Worm (Caenorhabditis elegans) whole organism, late embryonic: Measurements from ENCODE around the gene F11A5.15.

ENCODE experiments used
- C08G9.2 ChIP-seq: sonication (generic microtip); optimal IDR thresholded peaks from 2 replicates; lab custom pipeline; 2016; ENCODE audit warnings: mild to moderate bottlenecking, missing genetic modification characterization, moderate library complexity, missing compliant biosample characterization
- K02D7.2 ChIP-seq: sonication (generic microtip); optimal IDR thresholded peaks from 2 replicates; lab custom pipeline; 2017; ENCODE audit warnings: mild to moderate bottlenecking, missing genetic modification characterization, missing compliant biosample characterization
- T23F11.4 ChIP-seq: fragments of 200-800 bp; sonication (Bioruptor generic); optimal IDR thresholded peaks from 2 replicates; lab custom pipeline; 2018; ENCODE audit warnings: mild to moderate bottlenecking, missing genetic modification characterization, missing compliant biosample characterization
- Y22D7AL.16 ChIP-seq: sonication (generic microtip); optimal IDR thresholded peaks from 2 replicates; lab custom pipeline; 2016; ENCODE audit warnings: missing genetic modification characterization, missing compliant biosample characterization
- ahr-1 ChIP-seq: sonication (generic microtip); optimal IDR thresholded peaks from 2 replicates; lab custom pipeline; 2016; ENCODE audit warnings: missing genetic modification characterization, missing compliant biosample characterization
- ceh-19 ChIP-seq: fragments of 200-800 bp; sonication (Bioruptor generic); optimal IDR thresholded peaks from 2 replicates; lab custom pipeline; 2018; ENCODE audit warnings: mild to moderate bottlenecking, missing genetic modification characterization, missing compliant biosample characterization
- ceh-2 ChIP-seq: sonication (generic microtip); optimal IDR thresholded peaks from 2 replicates; lab custom pipeline; 2016; ENCODE audit warnings: missing genotype, missing genetic modification characterization, missing compliant biosample characterization
- ceh-31 ChIP-seq: sonication (generic microtip); optimal IDR thresholded peaks from 2 replicates; lab custom pipeline; 2016; ENCODE audit warnings: missing genetic modification characterization, missing compliant biosample characterization
- ceh-45 ChIP-seq: fragments of 200-800 bp; sonication (Bioruptor generic); IDR thresholded peaks from 2 replicates; pipeline ENCODE4 v1.3.6; 2022; ENCODE audit warnings: missing genetic modification reagents, missing genetic modification characterization, missing compliant biosample characterization
- ceh-48 ChIP-seq: sonication (generic microtip); optimal IDR thresholded peaks from 2 replicates; lab custom pipeline; 2016; ENCODE audit warnings: missing genetic modification characterization, inconsistent platforms, missing compliant biosample characterization
- ceh-6 ChIP-seq: fragments of 200-800 bp; sonication (Bioruptor generic); optimal IDR thresholded peaks from 2 replicates; lab custom pipeline; 2018; ENCODE audit warnings: mild to moderate bottlenecking, missing genetic modification characterization, missing compliant biosample characterization
- ceh-9 ChIP-seq: sonication (generic microtip); optimal IDR thresholded peaks from 2 replicates; lab custom pipeline; 2016; ENCODE audit warnings: mild to moderate bottlenecking, missing genetic modification characterization, inconsistent platforms, missing compliant biosample characterization
- dmd-4 ChIP-seq: sonication (generic microtip); optimal IDR thresholded peaks from 2 replicates; lab custom pipeline; 2016; ENCODE audit warnings: borderline replicate concordance, missing genetic modification characterization, missing compliant biosample characterization
- elt-2 ChIP-seq: sonication (generic microtip); optimal IDR thresholded peaks from 2 replicates; lab custom pipeline; 2016; ENCODE audit warnings: missing genetic modification reagents, missing genetic modification characterization, missing compliant biosample characterization
- eyg-1 ChIP-seq: sonication (generic microtip); optimal IDR thresholded peaks from 2 replicates; lab custom pipeline; 2016; ENCODE audit warnings: missing genotype, missing genetic modification characterization, missing compliant biosample characterization
- fax-1 ChIP-seq: sonication (generic microtip); optimal IDR thresholded peaks from 2 replicates; lab custom pipeline; 2016; ENCODE audit warnings: missing genotype, missing genetic modification characterization, missing compliant biosample characterization
- fkh-10 ChIP-seq: fragments of 150-350 bp; optimal IDR thresholded peaks from 2 replicates; lab custom pipeline; 2014; ENCODE audit warnings: missing biosample characterization, missing genetic modification reagents, missing genetic modification characterization
- fkh-6 ChIP-seq: sonication (generic microtip); optimal IDR thresholded peaks from 2 replicates; lab custom pipeline; 2016; ENCODE audit warnings: missing genetic modification characterization, missing compliant biosample characterization
- hlh-13 ChIP-seq: fragments of 200-800 bp; sonication (Bioruptor generic); optimal IDR thresholded peaks from 2 replicates; lab custom pipeline; 2018; ENCODE audit warnings: mild to moderate bottlenecking, missing genetic modification characterization, missing compliant biosample characterization
- hlh-15 ChIP-seq: sonication (generic microtip); optimal IDR thresholded peaks from 2 replicates; lab custom pipeline; 2016; ENCODE audit warnings: missing genetic modification characterization, missing compliant biosample characterization
- hlh-30 ChIP-seq: sonication (generic microtip); optimal IDR thresholded peaks from 2 replicates; lab custom pipeline; 2017; ENCODE audit warnings: antibody characterized with exemption, missing genetic modification characterization, missing compliant biosample characterization; ENCODE audit not compliant: insufficient read depth
- lin-11 ChIP-seq: fragments of 200-800 bp; sonication (Bioruptor generic); optimal IDR thresholded peaks from 2 replicates; lab custom pipeline; 2018; ENCODE audit warnings: mild to moderate bottlenecking, missing genetic modification characterization, missing compliant biosample characterization
- odd-2 ChIP-seq: sonication (generic microtip); optimal IDR thresholded peaks from 2 replicates; lab custom pipeline; 2017; ENCODE audit warnings: antibody characterized with exemption, mild to moderate bottlenecking, missing genetic modification characterization, missing compliant biosample characterization
- pat-9 ChIP-seq: fragments of 200-800 bp; sonication (Bioruptor generic); optimal IDR thresholded peaks from 2 replicates; lab custom pipeline; 2018; ENCODE audit warnings: mild to moderate bottlenecking, missing genetic modification characterization, moderate library complexity, missing compliant biosample characterization
- pax-1 ChIP-seq: fragments of 150-350 bp; optimal IDR thresholded peaks from 2 replicates; lab custom pipeline; 2014; ENCODE audit warnings: missing biosample characterization, missing genetic modification characterization
- pha-4 ChIP-seq: fragments of 150-350 bp; optimal IDR thresholded peaks from 2 replicates; lab custom pipeline; 2018; ENCODE audit warnings: missing biosample characterization, missing genetic modification reagents, missing genetic modification characterization
- pros-1 ChIP-seq: fragments of 150-350 bp; optimal IDR thresholded peaks from 2 replicates; lab custom pipeline; 2014; ENCODE audit warnings: missing biosample characterization, missing genetic modification reagents, missing genetic modification characterization
- rnt-1 ChIP-seq: sonication (generic microtip); optimal IDR thresholded peaks from 2 replicates; lab custom pipeline; 2016; ENCODE audit warnings: missing genetic modification characterization, missing compliant biosample characterization
- sdc-2 ChIP-seq: sonication (generic microtip); optimal IDR thresholded peaks from 2 replicates; lab custom pipeline; 2016; ENCODE audit warnings: missing genotype, missing genetic modification characterization, missing compliant biosample characterization
- sox-2 ChIP-seq: fragments of 200-800 bp; sonication (Bioruptor generic); IDR thresholded peaks from 2 replicates; pipeline ENCODE4 v1.3.6; 2022; ENCODE audit warnings: missing genetic modification reagents, missing genetic modification characterization, missing compliant biosample characterization
- sox-4 ChIP-seq: sonication (generic microtip); optimal IDR thresholded peaks from 2 replicates; lab custom pipeline; 2017; ENCODE audit warnings: mild to moderate bottlenecking, missing genetic modification characterization, inconsistent platforms, missing compliant biosample characterization
- tbx-7 ChIP-seq: sonication (generic microtip); optimal IDR thresholded peaks from 2 replicates; lab custom pipeline; 2016; ENCODE audit warnings: missing genotype, missing genetic modification characterization, missing compliant biosample characterization
- ttx-3 ChIP-seq: sonication (generic microtip); optimal IDR thresholded peaks from 2 replicates; lab custom pipeline; 2016; ENCODE audit warnings: missing genetic modification reagents, missing genetic modification characterization, missing compliant biosample characterization
- unc-3 ChIP-seq, 2 experiments: fragments of 200-800 bp in 1 of 2; sonication (Bioruptor generic) in 1 of 2; sonication (generic microtip) in 1 of 2; conservative IDR thresholded peaks in 1 of 2; optimal IDR thresholded peaks in 1 of 2; 2 replicates each; pipeline versions ENCODE4 v1.3.6 to Lab custom; 2016 to 2022; ENCODE audit warnings: missing compliant biosample characterization in 2 of 2, missing genetic modification characterization in 2 of 2, missing genetic modification reagents in 1 of 2
- ztf-16 ChIP-seq: sonication (generic microtip); optimal IDR thresholded peaks from 2 replicates; lab custom pipeline; 2017; ENCODE audit warnings: missing genetic modification characterization, missing compliant biosample characterization

The F11A5.15 gene

DNA sequence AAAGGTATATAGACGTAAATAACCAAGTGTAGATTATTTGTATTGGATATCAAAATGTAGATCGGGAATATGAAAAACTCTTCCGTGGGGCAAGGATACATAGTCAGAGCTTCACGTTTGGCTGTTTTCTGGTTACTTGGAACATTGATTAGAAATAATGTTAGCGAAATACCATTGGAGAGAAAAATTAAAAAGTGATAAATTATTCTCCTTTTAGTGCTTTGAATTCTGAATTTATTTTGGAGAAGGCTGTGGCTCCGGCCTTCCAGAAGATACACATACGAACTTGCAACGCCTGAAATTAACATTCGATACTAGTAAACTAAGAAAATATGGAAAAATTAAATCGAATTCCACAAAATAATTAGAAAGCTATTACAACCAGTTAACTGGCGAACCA lies 17.2 kb upstream of the F11A5.15 start, which contains the start of gene srh-98:
Gene srh-98 (minus strand): TSS at position 101 of the 400 bp plus-strand sequence.
- no peak for TF ChIP-seq hlh-15 (tag; lab: Kevin White, UChicago)
- TF ChIP-seq Y22D7AL.16 (tag; lab: Kevin White, UChicago), result no peak

DNA sequence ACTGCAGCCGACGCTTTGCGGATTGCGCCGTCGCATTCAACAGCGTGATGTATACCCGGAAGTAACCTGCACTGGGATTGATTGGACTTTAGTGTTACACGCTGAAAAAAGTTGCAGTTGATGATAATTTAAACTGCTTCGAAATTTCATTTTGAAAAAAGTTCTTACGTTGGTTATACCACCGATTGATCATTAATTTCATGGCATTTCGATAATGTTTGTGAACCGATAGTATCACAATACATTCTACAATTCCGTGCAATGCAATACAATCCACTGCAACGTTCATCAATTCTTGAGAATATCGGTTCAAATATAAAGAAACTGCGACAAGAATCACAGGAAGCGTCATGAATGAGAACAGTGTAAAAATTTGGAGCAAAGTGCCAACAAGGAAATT lies 16.7 kb upstream of the F11A5.15 start, which contains the start of gene F21H7.3:
Gene F21H7.3 (minus strand): TSS at position 101 of the 400 bp plus-strand sequence.
- TF ChIP-seq lin-11 (tag; lab: Kevin White, UChicago) (no peak), eyg-1 (tag; lab: Kevin White, UChicago) (no peak), hlh-15 (tag; lab: Kevin White, UChicago) (no peak), ceh-6 (no peak), ceh-2 (no peak), fax-1 (tag; lab: Kevin White, UChicago) (no peak), hlh-30 (no peak), T23F11.4 (no peak), ttx-3 (no peak), fkh-6 (tag; lab: Kevin White, UChicago) (no peak), ceh-31 (tag; lab: Kevin White, UChicago) (no peak), C08G9.2 (tag; lab: Kevin White, UChicago) (no peak), pax-1 (tag; lab: Kevin White, UChicago) (no peak), ceh-45 (GFP tag; lab: Robert Waterston, UW) (no peak), sdc-2 (no peak), dmd-4 (no peak), ceh-19 (GFP tag; lab: Kevin White, UChicago) (no peak), sox-2 (GFP tag; lab: Robert Waterston, UW) (no peak)

DNA sequence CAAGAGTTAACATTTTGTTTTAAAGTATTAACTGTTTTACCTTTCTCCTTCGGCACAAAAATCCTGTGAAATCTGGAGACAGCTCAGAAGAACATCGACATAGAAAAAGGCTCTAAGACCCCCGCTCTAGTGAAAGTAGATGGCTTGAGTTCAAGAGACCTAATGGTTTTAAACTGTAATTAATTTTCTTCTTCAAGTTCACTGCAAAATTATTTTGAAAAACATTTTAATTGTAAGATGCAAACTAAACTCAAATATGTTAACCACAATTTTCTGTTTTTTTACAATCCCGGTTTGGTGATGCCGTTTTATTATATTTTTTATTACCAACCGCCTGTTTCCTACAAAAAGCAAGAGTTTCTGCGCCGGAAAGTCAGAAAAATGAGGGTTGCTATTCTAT lies 15.2 kb upstream of the F11A5.15 start, which contains the start of gene clec-233:
Gene clec-233 (plus strand): TSS at position 301 of the 400 bp plus-strand sequence.
- no peak for TF ChIP-seq hlh-15 (tag; lab: Kevin White, UChicago)
- TF ChIP-seq ceh-9 (tag; lab: Kevin White, UChicago), result no peak
- no peak for TF ChIP-seq K02D7.2
- TF ChIP-seq pha-4 (tag; lab: Kevin White, UChicago), result no peak
- no peak for TF ChIP-seq ceh-6
- no peak for TF ChIP-seq pros-1 (tag; lab: Kevin White, UChicago)
- no peak for TF ChIP-seq fkh-10 (GFP tag; lab: Kevin White, UChicago)
- no peak for TF ChIP-seq ztf-16 (tag; lab: Kevin White, UChicago)

DNA sequence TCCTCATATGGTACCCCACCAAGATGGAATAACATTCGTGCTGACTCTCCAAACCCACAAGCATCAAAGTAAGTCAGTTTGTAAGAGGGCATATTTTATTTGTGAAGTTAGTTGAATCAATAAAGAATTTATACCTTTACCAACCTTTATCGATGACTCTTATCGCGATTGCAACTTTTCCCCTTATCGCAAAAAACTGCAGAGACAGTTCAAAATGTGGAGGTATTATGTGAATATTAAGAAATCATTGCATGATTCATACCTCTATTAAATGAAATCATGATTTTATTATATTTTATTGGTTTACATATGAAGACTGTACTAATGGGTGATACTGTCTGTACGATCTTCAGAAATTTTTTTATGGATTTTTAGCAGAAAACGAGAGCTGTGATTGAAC lies 13.8 kb upstream of the F11A5.15 start, which contains the start of gene gst-22:
Gene gst-22 (minus strand): TSS at position 103 of the 400 bp plus-strand sequence.
- TF ChIP-seq odd-2 (tag; lab: Kevin White, UChicago) (no peak), rnt-1 (tag; lab: Kevin White, UChicago) (no peak), elt-2 (tag; lab: Kevin White, UChicago) (peak; percentile 86)

DNA sequence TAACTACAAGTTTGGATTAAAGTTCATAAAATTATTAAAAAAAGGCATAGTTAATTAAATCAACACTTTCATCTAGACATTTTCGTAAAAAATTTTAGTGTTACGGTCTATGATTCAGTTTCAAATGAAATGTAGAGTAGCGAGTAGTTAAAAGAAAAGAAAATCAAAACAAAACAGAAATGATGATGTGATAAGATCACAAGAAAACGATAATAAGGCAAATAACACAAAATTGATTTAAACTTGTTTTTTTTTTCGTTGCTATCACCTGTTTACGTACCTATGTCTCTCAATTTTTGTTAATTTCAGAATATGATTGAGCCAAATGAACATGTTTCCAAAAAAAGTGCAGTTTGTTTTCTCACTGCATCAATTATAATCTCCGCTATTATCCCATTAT lies 11.5 kb upstream of the F11A5.15 start, which contains the start of the genes F21H7.2 and F21H7.12:
Gene F21H7.2 (minus strand): TSS at position 101 of the 400 bp plus-strand sequence.
Gene F21H7.12 (plus strand): TSS at position 270 of the 400 bp plus-strand sequence.
- TF ChIP-seq C08G9.2 (tag; lab: Kevin White, UChicago) (no peak), ceh-48 (tag; lab: Kevin White, UChicago) (no peak), unc-3 (GFP tag; conservative IDR thresholded peaks at IDR 0.05; lab: Robert Waterston, UW) (no peak), unc-3 (tag; optimal IDR thresholded peaks at IDR 0.05; lab: Kevin White, UChicago) (no peak), fkh-10 (GFP tag; lab: Kevin White, UChicago) (no peak), rnt-1 (tag; lab: Kevin White, UChicago) (no peak), dmd-4 (no peak), pat-9 (tag; lab: Kevin White, UChicago) (no peak), ceh-45 (GFP tag; lab: Robert Waterston, UW) (no peak), fax-1 (tag; lab: Kevin White, UChicago) (no peak), sox-4 (tag; lab: Kevin White, UChicago) (no peak), ahr-1 (no peak), hlh-13 (GFP tag; lab: Kevin White, UChicago) (no peak), tbx-7 (tag; lab: Kevin White, UChicago) (no peak)
